Fruit fly (Drosophila melanogaster) whole organism, embryonic: ENCODE data around the gene CG43645.

ENCODE experiments used
- Bdp1 ChIP-seq: fragments of 200-800 bp; sonication (Bioruptor generic); optimal IDR thresholded peaks from 3 replicates; lab custom pipeline; 2016; ENCODE audit warnings: missing biosample characterization, missing genetic modification characterization
- Bgb ChIP-seq: fragments of 200-800 bp; sonication (Bioruptor generic); IDR thresholded peaks from 2 replicates; pipeline ENCODE4 v1.3.6; 2022; ENCODE audit warnings: missing biosample characterization, missing genetic modification characterization; ENCODE audit not compliant: partially characterized antibody
- CG11085 ChIP-seq: fragments of 200-800 bp; sonication (Bioruptor generic); IDR thresholded peaks from 2 replicates; pipeline ENCODE4 v1.3.6; 2022; ENCODE audit warnings: missing biosample characterization, missing genetic modification characterization
- CG11696 ChIP-seq: fragments of 200-800 bp; sonication (Bioruptor generic); IDR thresholded peaks from 2 replicates; pipeline ENCODE4 v1.3.6; 2022; ENCODE audit warnings: missing biosample characterization, missing genetic modification characterization
- CG12236 ChIP-seq: fragments of 200-800 bp; sonication (Bioruptor generic); optimal IDR thresholded peaks from 2 replicates; lab custom pipeline; 2016; ENCODE audit warnings: missing biosample characterization, missing genetic modification characterization
- CG1233 ChIP-seq: fragments of 200-800 bp; sonication (Bioruptor generic); optimal IDR thresholded peaks from 4 replicates; lab custom pipeline; 2018; ENCODE audit warnings: missing biosample characterization, mild to moderate bottlenecking, missing genetic modification characterization
- CG17328 ChIP-seq: fragments of 200-800 bp; sonication (Bioruptor generic); IDR thresholded peaks from 2 replicates; pipeline ENCODE4 v1.3.6; 2022; ENCODE audit warnings: missing biosample characterization, missing genetic modification characterization
- CG2129 ChIP-seq: fragments of 200-800 bp; sonication (Bioruptor generic); IDR thresholded peaks from 2 replicates; pipeline ENCODE4 v1.3.6; 2022; ENCODE audit warnings: missing biosample characterization, missing genetic modification characterization; ENCODE audit not compliant: partially characterized antibody
- CG31365 ChIP-seq: fragments of 200-800 bp; sonication (Bioruptor generic); optimal IDR thresholded peaks from 2 replicates; lab custom pipeline; 2018; ENCODE audit warnings: missing biosample characterization, mild to moderate bottlenecking, missing genetic modification characterization
- CG34376 ChIP-seq: fragments of 200-800 bp; sonication (Bioruptor generic); optimal IDR thresholded peaks from 2 replicates; lab custom pipeline; 2018; ENCODE audit warnings: missing biosample characterization, mild to moderate bottlenecking, missing genetic modification characterization
- CG4328 ChIP-seq: fragments of 200-800 bp; sonication (Bioruptor generic); optimal IDR thresholded peaks from 3 replicates; lab custom pipeline; 2017; ENCODE audit warnings: missing biosample characterization, missing genetic modification reagents, missing genetic modification characterization
- CG6765 ChIP-seq: fragments of 200-800 bp; sonication (Bioruptor generic); optimal IDR thresholded peaks from 3 replicates; lab custom pipeline; 2017; ENCODE audit warnings: missing biosample characterization, mild to moderate bottlenecking, missing genetic modification characterization
- CG7271 ChIP-seq: fragments of 200-800 bp; sonication (Bioruptor generic); optimal IDR thresholded peaks from 2 replicates; lab custom pipeline; 2018; ENCODE audit warnings: missing biosample characterization, mild to moderate bottlenecking, missing genetic modification characterization, moderate library complexity
- CG7987 ChIP-seq: fragments of 200-800 bp; sonication (Bioruptor generic); optimal IDR thresholded peaks from 2 replicates; lab custom pipeline; 2018; ENCODE audit warnings: missing biosample characterization, mild to moderate bottlenecking, missing genetic modification characterization, moderate library complexity
- CG8089 ChIP-seq: fragments of 200-800 bp; sonication (Bioruptor generic); optimal IDR thresholded peaks from 3 replicates; lab custom pipeline; 2016; ENCODE audit warnings: missing biosample characterization, missing genetic modification characterization
- CG8944 ChIP-seq: fragments of 200-800 bp; sonication (Bioruptor generic); optimal IDR thresholded peaks from 3 replicates; lab custom pipeline; 2016; ENCODE audit warnings: missing biosample characterization, missing genetic modification characterization
- CG9437 ChIP-seq: fragments of 200-800 bp; sonication (Bioruptor generic); optimal IDR thresholded peaks from 2 replicates; lab custom pipeline; 2018; ENCODE audit warnings: missing biosample characterization, mild to moderate bottlenecking, missing genetic modification characterization
- CG9817 ChIP-seq: fragments of 200-800 bp; sonication (Bioruptor generic); optimal IDR thresholded peaks from 2 replicates; lab custom pipeline; 2018; ENCODE audit warnings: missing biosample characterization, mild to moderate bottlenecking, missing genetic modification characterization, moderate library complexity
- CTCF ChIP-seq: fragments of 200-800 bp; sonication (Bioruptor generic); optimal IDR thresholded peaks from 2 replicates; lab custom pipeline; 2017; ENCODE audit warnings: missing biosample characterization, mild to moderate bottlenecking, missing genetic modification characterization, moderate library complexity
- CoRest ChIP-seq: fragments of 200-800 bp; sonication (Bioruptor generic); optimal IDR thresholded peaks from 3 replicates; lab custom pipeline; 2018; ENCODE audit warnings: missing biosample characterization, mild to moderate bottlenecking, missing genetic modification characterization, moderate library complexity
- Dek ChIP-seq: fragments of 200-800 bp; sonication (Bioruptor generic); optimal IDR thresholded peaks from 3 replicates; lab custom pipeline; 2019; ENCODE audit warnings: missing biosample characterization, mild to moderate bottlenecking, missing genetic modification characterization, moderate library complexity
- Doc3 ChIP-seq: fragments of 200-800 bp; sonication (Bioruptor generic); IDR thresholded peaks from 3 replicates; pipeline ENCODE4 v1.3.6; 2022; ENCODE audit warnings: missing biosample characterization, missing genetic modification characterization; ENCODE audit not compliant: partially characterized antibody
- ERR ChIP-seq: fragments of 200-800 bp; sonication (Bioruptor generic); optimal IDR thresholded peaks from 2 replicates; lab custom pipeline; 2016; ENCODE audit warnings: missing biosample characterization, missing genetic modification characterization
- Hr78 ChIP-seq, 2 experiments: fragments of 200-800 bp in 1 of 2; fragments of >200 bp in 1 of 2; sonication (Bioruptor generic) in 1 of 2; optimal IDR thresholded peaks; 2 replicates each; lab custom pipeline; 2017 to 2019; ENCODE audit warnings: missing biosample characterization in 2 of 2, missing genetic modification characterization in 2 of 2, mild to moderate bottlenecking in 1 of 2, moderate library complexity in 1 of 2
- Lhr ChIP-seq: fragments of 200-800 bp; sonication (Bioruptor generic); optimal IDR thresholded peaks from 3 replicates; lab custom pipeline; 2017; ENCODE audit warnings: mild to moderate bottlenecking, missing biosample characterization, missing genetic modification reagents, missing genetic modification characterization
- MTF-1 ChIP-seq: fragments of 200-800 bp; sonication (Bioruptor generic); optimal IDR thresholded peaks from 2 replicates; lab custom pipeline; 2018; ENCODE audit warnings: missing biosample characterization, mild to moderate bottlenecking, missing genetic modification characterization, borderline replicate concordance
- Med ChIP-seq: fragments of 200-800 bp; sonication (Bioruptor generic); peaks from one replicate; lab custom pipeline; 2016; ENCODE audit warnings: missing biosample characterization, missing genetic modification characterization, mild to moderate bottlenecking, inconsistent platforms, moderate library complexity
- Nf-YA ChIP-seq: fragments of 200-800 bp; sonication (Bioruptor generic); IDR thresholded peaks from 2 replicates; pipeline ENCODE4 v1.3.6; 2022; ENCODE audit warnings: missing biosample characterization, missing genetic modification characterization
- PHDP ChIP-seq: fragments of 200-800 bp; sonication (Bioruptor generic); optimal IDR thresholded peaks from 3 replicates; lab custom pipeline; 2018; ENCODE audit warnings: missing biosample characterization, mild to moderate bottlenecking, missing genetic modification characterization, moderate library complexity
- Sox100B ChIP-seq: fragments of 200-800 bp; sonication (Bioruptor generic); optimal IDR thresholded peaks from 3 replicates; lab custom pipeline; 2018; ENCODE audit warnings: missing biosample characterization, mild to moderate bottlenecking, missing genetic modification characterization
- Sox102F ChIP-seq: fragments of 200-800 bp; sonication (Bioruptor generic); optimal IDR thresholded peaks from 2 replicates; lab custom pipeline; 2018; ENCODE audit warnings: missing biosample characterization, mild to moderate bottlenecking, missing genetic modification characterization, moderate library complexity
- TFAM ChIP-seq: fragments of 200-800 bp; sonication (Bioruptor generic); optimal IDR thresholded peaks from 2 replicates; lab custom pipeline; 2017; ENCODE audit warnings: missing biosample characterization, missing genetic modification characterization, inconsistent platforms
- Taf1 ChIP-seq: fragments of 200-800 bp; sonication (Bioruptor generic); IDR thresholded peaks from 2 replicates; pipeline ENCODE4 v1.3.6; 2022; ENCODE audit warnings: missing biosample characterization, missing genetic modification characterization
- Xbp1 ChIP-seq: fragments of 200-800 bp; sonication (Bioruptor generic); optimal IDR thresholded peaks from 3 replicates; lab custom pipeline; 2016; ENCODE audit warnings: missing biosample characterization, mild to moderate bottlenecking, missing genetic modification characterization
- amos ChIP-seq: fragments of 200-800 bp; sonication (Bioruptor generic); IDR thresholded peaks from 2 replicates; pipeline ENCODE4 v1.3.6; 2022; ENCODE audit warnings: missing biosample characterization, missing genetic modification characterization; ENCODE audit not compliant: partially characterized antibody
- bsh ChIP-seq, 2 experiments: fragments of 200-800 bp; sonication (Bioruptor generic); optimal IDR thresholded peaks; 2 replicates each; lab custom pipeline; 2017 to 2018; ENCODE audit warnings: mild to moderate bottlenecking in 2 of 2, missing biosample characterization in 2 of 2, missing genetic modification characterization in 2 of 2, moderate library complexity in 1 of 2
- danr ChIP-seq: fragments of 200-800 bp; sonication (Bioruptor generic); IDR thresholded peaks from 2 replicates; pipeline ENCODE4 v1.3.6; 2022; ENCODE audit warnings: missing biosample characterization, missing genetic modification characterization
- gsb-n ChIP-seq: fragments of 200-800 bp; sonication (Bioruptor generic); optimal IDR thresholded peaks from 3 replicates; lab custom pipeline; 2018; ENCODE audit warnings: missing biosample characterization, mild to moderate bottlenecking, missing genetic modification characterization
- her ChIP-seq: fragments of 200-800 bp; sonication (Bioruptor generic); optimal IDR thresholded peaks from 2 replicates; lab custom pipeline; 2016; ENCODE audit warnings: missing biosample characterization, missing genetic modification characterization
- lmd ChIP-seq: fragments of 200-800 bp; sonication (Bioruptor generic); IDR thresholded peaks from 2 replicates; pipeline ENCODE4 v1.3.6; 2022; ENCODE audit warnings: missing biosample characterization, missing genetic modification characterization
- nerfin-2 ChIP-seq: fragments of 200-800 bp; sonication (Bioruptor generic); IDR thresholded peaks from 2 replicates; pipeline ENCODE4 v1.3.6; 2022; ENCODE audit warnings: missing biosample characterization, missing genetic modification characterization; ENCODE audit not compliant: partially characterized antibody
- pho ChIP-seq: fragments of 200-800 bp; sonication (Bioruptor generic); optimal IDR thresholded peaks from 2 replicates; lab custom pipeline; 2016; ENCODE audit warnings: missing biosample characterization, missing genetic modification characterization
- pum ChIP-seq: fragments of 200-800 bp; sonication (Bioruptor generic); optimal IDR thresholded peaks from 2 replicates; lab custom pipeline; 2016; ENCODE audit warnings: missing biosample characterization, missing genetic modification characterization
- pzg ChIP-seq: fragments of 200-800 bp; sonication (Bioruptor generic); optimal IDR thresholded peaks from 3 replicates; lab custom pipeline; 2018; ENCODE audit warnings: missing biosample characterization, mild to moderate bottlenecking, missing genetic modification characterization, moderate library complexity
- sens-2 ChIP-seq: fragments of 200-800 bp; sonication (Bioruptor generic); IDR thresholded peaks from 2 replicates; pipeline ENCODE4 v1.3.6; 2022; ENCODE audit warnings: missing biosample characterization, missing genetic modification characterization
- sqz ChIP-seq: fragments of 200-800 bp; sonication (Bioruptor generic); optimal IDR thresholded peaks from 3 replicates; lab custom pipeline; 2018; ENCODE audit warnings: missing biosample characterization, mild to moderate bottlenecking, missing genetic modification characterization
- twi ChIP-seq: fragments of 200-800 bp; optimal IDR thresholded peaks from 2 replicates; lab custom pipeline; 2019; ENCODE audit warnings: missing biosample characterization, mild to moderate bottlenecking, missing genetic modification characterization, moderate library complexity
- vfl ChIP-seq: fragments of 200-800 bp; sonication (Bioruptor generic); optimal IDR thresholded peaks from 2 replicates; lab custom pipeline; 2016; ENCODE audit warnings: missing biosample characterization, missing genetic modification characterization
- wor ChIP-seq: fragments of 200-800 bp; sonication (Bioruptor generic); IDR thresholded peaks from 2 replicates; pipeline ENCODE4 v1.3.6; 2022; ENCODE audit warnings: missing biosample characterization, missing genetic modification characterization

The CG43645 gene

dm6 chr2L:17514090-17514715 is 28.6 kb downstream of the CG43645 start (continued):
- TF ChIP-seq CG4328 (GFP tag; lab: Kevin White, UChicago) (peak; percentile 90), CG11696 (GFP tag; lab: Robert Waterston, UW) (peak; percentile 64; the same call in 1 of the 2 replicates), nerfin-2 (GFP tag; lab: Robert Waterston, UW) (no peak), sens-2 (peak; percentile 79), CG1233 (GFP tag; lab: Kevin White, UChicago) (peak; percentile 79), pho (GFP tag; lab: Kevin White, UChicago) (no peak), PHDP (peak; percentile 88), CG9817 (tag; lab: Kevin White, UChicago) (peak; percentile 85), Dek (tag; lab: Kevin White, UChicago) (peak; percentile 83), CG34376 (GFP tag; lab: Kevin White, UChicago) (peak; percentile 81), Xbp1 (GFP tag; lab: Kevin White, UChicago) (peak; percentile 85), pum (GFP tag; lab: Kevin White, UChicago) (peak; percentile 79), CG7987 (GFP tag; lab: Kevin White, UChicago) (peak; percentile 46), Hr78 (GFP tag; optimal IDR thresholded peaks at IDR 0.05; lab: Kevin White, UChicago) (peak in 1 of 2 experiments; percentile 62), MTF-1 (GFP tag; lab: Kevin White, UChicago) (peak; percentile 61), pzg (GFP tag; lab: Kevin White, UChicago) (no peak), CTCF (GFP tag; lab: Kevin White, UChicago) (peak; percentile 19), ERR (GFP tag; lab: Kevin White, UChicago) (peak; percentile 72), danr (GFP tag; lab: Robert Waterston, UW) (peak; percentile 81), gsb-n (peak; percentile 87), Nf-YA (GFP tag; lab: Robert Waterston, UW) (peak; percentile 84), TFAM (GFP tag; lab: Kevin White, UChicago) (peak; percentile 73), sqz (GFP tag; lab: Kevin White, UChicago) (peak; percentile 86), Doc3 (GFP tag; lab: Robert Waterston, UW) (no peak), bsh (GFP tag; optimal IDR thresholded peaks at IDR 0.05; lab: Kevin White, UChicago) (peak in 1 of 2 experiments; percentile 95), lmd (GFP tag; lab: Robert Waterston, UW) (peak; percentile 87), CG7271 (peak; percentile 52), CG8089 (GFP tag; lab: Kevin White, UChicago) (peak; percentile 58), Med (GFP tag; lab: Kevin White, UChicago) (no peak), CG12236 (GFP tag; lab: Kevin White, UChicago) (peak; percentile 73), CG11085 (GFP tag; lab: Robert Waterston, UW) (peak; percentile 75), CG8944 (GFP tag; lab: Kevin White, UChicago) (peak; percentile 50), Sox102F (GFP tag; lab: Kevin White, UChicago) (peak; percentile 86), CG9437 (peak; percentile 72), Bgb (GFP tag; lab: Robert Waterston, UW) (no peak), CoRest (peak; percentile 92), wor (GFP tag; lab: Robert Waterston, UW) (peak; percentile 81), twi (tag; lab: Kevin White, UChicago) (peak; percentile 86), Taf1 (peak; percentile 41; the same call in 1 of the 2 replicates), her (no peak), Lhr (peak; percentile 69), CG6765 (GFP tag; lab: Kevin White, UChicago) (peak; percentile 84), vfl (GFP tag; lab: Kevin White, UChicago) (no peak), amos (no peak), CG17328 (GFP tag; lab: Robert Waterston, UW) (peak; percentile 85), CG31365 (tag; lab: Kevin White, UChicago) (peak; percentile 44), Sox100B (GFP tag; lab: Kevin White, UChicago) (peak; percentile 85), Bdp1 (GFP tag; lab: Kevin White, UChicago) (peak; percentile 59), CG2129 (GFP tag; lab: Robert Waterston, UW) (no peak)
